Fruit fly (Drosophila melanogaster): Measurements from ENCODE around the gene CG3339.
A peak's percentile ranks its signal among the peaks of the same experiment; 100 is the strongest.

CG3339 gene

DNA sequence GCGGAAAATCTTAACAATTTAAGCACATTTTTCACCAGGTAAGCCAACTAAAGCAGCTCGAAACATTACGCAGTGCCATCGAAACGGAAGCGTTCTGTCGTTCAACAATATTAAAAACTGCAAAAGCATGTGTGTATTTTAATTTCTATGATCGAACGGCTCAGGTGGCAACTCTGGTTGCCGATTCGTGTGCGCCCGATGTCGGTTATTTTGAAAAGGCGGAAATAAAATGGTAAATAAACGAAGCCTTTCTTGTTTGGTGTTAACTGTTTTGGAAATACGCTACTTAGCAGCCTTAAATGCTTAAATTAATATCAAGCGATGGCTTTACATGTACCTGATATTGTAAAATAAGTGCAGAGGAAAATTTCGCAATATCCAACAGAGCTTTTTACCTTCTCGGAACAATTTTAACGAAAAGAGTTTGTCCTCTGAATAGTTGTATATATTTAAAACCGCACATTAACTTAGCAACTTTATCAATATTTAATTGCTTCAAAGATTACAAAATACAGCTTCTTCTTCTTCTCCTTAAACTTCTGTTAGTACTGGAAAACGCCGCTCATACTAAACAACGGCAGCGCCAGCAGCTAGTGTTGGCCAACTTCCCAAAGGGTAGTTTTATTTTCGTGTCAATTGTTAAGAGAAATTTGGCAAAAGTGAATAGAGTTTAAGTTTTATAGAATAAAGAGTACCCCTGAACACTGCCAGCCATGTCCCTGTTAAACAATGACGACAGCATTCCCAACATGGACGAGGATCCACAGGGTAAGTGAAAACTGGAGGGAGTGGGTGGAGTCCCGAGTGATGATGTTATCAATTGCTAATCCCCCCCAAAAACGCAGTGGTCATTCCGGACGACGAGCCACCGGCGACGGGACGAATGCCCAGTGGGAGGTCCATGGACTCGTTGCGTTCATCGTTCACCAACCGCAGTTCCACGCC, 48.7 kb downstream of the CG3339 start, which contains the start of gene CG5934 (continued):
- TF ChIP-seq Vsx2 (GFP tag; optimal IDR thresholded peaks at IDR 0.05; ENCODE audit: partially characterized antibody) (no peak), dsf (GFP tag; optimal IDR thresholded peaks at IDR 0.05; ENCODE audit: borderline replicate concordance) (no peak), GATAd (GFP tag; optimal IDR thresholded peaks at IDR 0.05) (no peak), HLH106 (tag; optimal IDR thresholded peaks at IDR 0.05) (no peak), usp (GFP tag; optimal IDR thresholded peaks at IDR 0.05) (no peak), Myc (optimal IDR thresholded peaks at IDR 0.05) (peak; percentile 10), h (GFP tag; optimal IDR thresholded peaks at IDR 0.05) (peak; percentile 68), CG32264 (GFP tag; optimal IDR thresholded peaks at IDR 0.05) (no peak), Hr83 (GFP tag; optimal IDR thresholded peaks at IDR 0.05; ENCODE audit: poor library complexity, severe bottlenecking) (peak; percentile 59), Jra (GFP tag; optimal IDR thresholded peaks at IDR 0.05) (no peak), Sp1 (GFP tag; optimal IDR thresholded peaks at IDR 0.05) (peak; percentile 22), psq (GFP tag; optimal IDR thresholded peaks at IDR 0.05) (peak; percentile 11), Dfd (GFP tag; optimal IDR thresholded peaks at IDR 0.05) (no peak)

DNA sequence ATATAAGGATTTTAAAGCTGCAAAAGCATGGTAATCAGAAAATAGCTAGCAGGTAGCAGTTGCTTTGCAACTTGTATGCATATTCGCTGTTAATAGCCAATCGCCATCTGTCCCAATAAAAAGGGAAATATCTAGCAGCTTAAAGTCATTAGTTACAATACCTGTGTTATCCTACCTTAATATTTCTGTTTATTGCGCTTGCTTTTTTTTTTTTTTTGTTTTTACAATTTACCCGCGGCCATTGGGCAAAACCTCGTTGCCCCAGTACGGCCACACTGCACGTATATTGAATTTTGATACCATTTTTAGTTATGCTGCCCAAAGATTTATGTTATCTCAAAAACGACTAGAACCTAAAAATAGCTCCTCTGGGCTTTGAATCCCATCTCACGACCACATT, 49.9 kb downstream of the CG3339 start:
- TF ChIP-seq foxo (GFP tag; optimal IDR thresholded peaks at IDR 0.05) (no peak), dl (GFP tag; optimal IDR thresholded peaks at IDR 0.05; ENCODE audit: insufficient read depth in 1 of 2, partially characterized antibody in 2 of 2) (no peak), Myc (optimal IDR thresholded peaks at IDR 0.05) (peak; percentile 2), jim (GFP tag; optimal IDR thresholded peaks at IDR 0.05) (peak; percentile 56)

DNA sequence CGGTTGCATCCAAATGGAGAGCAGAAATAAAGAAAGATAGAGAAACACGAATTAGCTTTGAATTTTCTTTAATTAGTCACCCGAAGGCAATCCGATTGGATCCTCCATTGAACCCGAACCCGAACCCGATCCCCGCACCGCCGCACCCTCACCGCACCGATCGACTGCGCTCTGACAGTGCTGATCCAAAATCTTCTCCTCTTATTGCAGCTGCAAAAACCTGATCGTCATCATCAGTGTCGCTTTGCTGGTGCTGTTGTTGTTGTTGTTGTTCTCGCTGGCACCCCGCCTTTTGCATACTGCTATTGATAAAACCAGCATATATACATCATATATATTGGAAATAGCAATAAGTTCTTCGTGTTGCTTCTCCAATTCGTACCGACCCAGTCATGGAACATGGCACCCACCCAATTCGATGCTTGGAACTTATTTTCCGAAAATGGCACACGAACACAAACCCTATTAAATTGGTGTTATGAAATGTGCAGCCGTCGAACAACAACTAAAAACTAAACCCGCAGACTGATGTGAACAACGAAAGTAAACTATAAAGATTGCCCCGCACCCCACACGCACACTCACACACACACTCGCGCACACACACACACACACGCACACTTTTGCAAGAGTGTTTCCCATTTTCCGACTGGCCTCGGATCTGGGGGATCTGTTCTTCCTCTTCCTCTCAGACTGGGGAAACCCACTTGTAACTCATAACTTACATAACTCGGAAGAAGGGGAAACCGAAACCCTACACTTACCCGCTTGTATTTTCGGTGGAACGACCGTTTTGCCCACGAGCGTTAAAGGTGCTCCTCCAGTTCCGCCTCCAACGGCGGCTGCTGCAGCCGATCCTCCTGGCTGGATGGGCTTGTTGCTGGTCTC, 51.5 kb downstream of the CG3339 start:
- TF ChIP-seq ey (GFP tag; optimal IDR thresholded peaks at IDR 0.05) (no peak), Rel (GFP tag; optimal IDR thresholded peaks at IDR 0.05) (no peak), Rel (tag; optimal IDR thresholded peaks at IDR 0.05) (peak; percentile 78), sage (GFP tag; optimal IDR thresholded peaks at IDR 0.05) (no peak)

DNA sequence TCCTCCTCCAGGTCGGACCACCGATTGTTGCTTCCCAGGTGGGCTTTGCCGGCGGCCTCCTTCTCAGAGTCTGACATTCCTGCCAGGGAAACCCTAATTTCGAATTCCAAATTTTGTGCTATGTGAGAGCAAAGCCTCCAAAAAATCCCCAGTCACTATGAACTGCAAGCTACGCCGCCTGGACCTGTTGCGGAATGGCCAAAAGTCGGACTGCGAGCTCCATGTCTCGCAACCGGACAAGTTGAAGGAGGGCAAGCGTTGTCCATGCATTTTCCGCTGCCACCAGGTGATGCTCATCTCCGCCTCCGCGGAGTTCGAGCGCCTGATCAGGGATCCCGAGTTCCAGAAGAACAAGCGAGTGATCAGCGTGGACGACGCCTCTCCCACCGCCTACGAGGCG, 56.8 kb downstream of the CG3339 start, which contains the start of the genes CG14262 and CG14260:
TSS of gene CG14262 (minus strand) at position 101 of the 400 bp plus-strand sequence.
TSS of gene CG14260 (plus strand) at position 128 of the 400 bp plus-strand sequence.
- TF ChIP-seq jim (GFP tag; optimal IDR thresholded peaks at IDR 0.05) (no peak), Hr78 (GFP tag; optimal IDR thresholded peaks at IDR 0.05) (no peak), Myc (optimal IDR thresholded peaks at IDR 0.05) (no peak), CG9705 (GFP tag; optimal IDR thresholded peaks at IDR 0.05) (no peak), Jra (GFP tag; optimal IDR thresholded peaks at IDR 0.05) (no peak), sage (GFP tag; optimal IDR thresholded peaks at IDR 0.05) (no peak), GATAd (GFP tag; optimal IDR thresholded peaks at IDR 0.05) (no peak), dl (GFP tag; optimal IDR thresholded peaks at IDR 0.05; ENCODE audit: insufficient read depth in 1 of 2, partially characterized antibody in 2 of 2) (no peak), CrebA (GFP tag; optimal IDR thresholded peaks at IDR 0.05; ENCODE audit: borderline replicate concordance) (no peak), sv (GFP tag; optimal IDR thresholded peaks at IDR 0.05) (no peak), Sp1 (GFP tag; optimal IDR thresholded peaks at IDR 0.05) (no peak), foxo (GFP tag; optimal IDR thresholded peaks at IDR 0.05) (no peak), Mio (GFP tag; optimal IDR thresholded peaks at IDR 0.05) (no peak), ey (GFP tag; optimal IDR thresholded peaks at IDR 0.05) (no peak), tai (GFP tag; optimal IDR thresholded peaks at IDR 0.05) (no peak)

DNA sequence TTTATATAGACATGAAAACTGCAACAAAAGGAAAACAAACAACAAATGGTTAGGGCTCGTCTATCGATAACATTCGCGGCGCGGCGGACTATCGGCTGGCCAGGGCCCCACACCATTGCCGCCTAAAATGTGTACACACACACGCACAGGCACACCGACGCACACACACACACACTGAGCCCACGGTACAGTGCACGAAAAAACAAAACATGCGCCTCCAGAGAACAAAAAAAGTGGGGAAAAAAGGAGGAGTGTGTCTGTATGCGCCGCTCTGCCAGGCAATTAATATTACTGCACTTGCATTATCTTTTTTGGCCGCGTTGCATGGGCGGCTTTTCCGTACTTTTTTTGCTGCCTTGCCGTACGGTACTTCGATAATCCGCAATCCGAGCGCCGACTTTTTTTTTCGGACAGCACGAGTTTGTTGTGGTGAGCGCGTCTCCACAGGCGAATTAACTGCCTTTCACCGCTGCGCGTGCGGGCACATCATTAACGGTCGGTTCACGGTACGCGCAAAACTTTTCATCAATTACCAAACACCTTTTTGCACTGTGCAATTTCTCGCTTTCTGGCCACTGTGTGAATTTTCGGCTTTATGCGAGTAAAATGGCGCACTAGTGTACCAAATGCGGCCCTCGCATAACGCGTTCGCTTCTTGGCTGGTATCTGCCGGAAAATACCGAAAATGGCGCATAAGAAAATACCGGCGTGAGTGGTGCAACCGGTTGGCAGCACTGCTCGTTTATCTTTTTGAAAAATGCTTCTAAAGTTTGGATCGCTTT, 58.5 kb downstream of the CG3339 start, which contains the start of gene woc:
TSS of gene woc (minus strand) at position 622 of the 782 bp plus-strand sequence.
- TF ChIP-seq CG32264 (GFP tag; optimal IDR thresholded peaks at IDR 0.05), result no peak
- no peak for TF ChIP-seq Dif (GFP tag; optimal IDR thresholded peaks at IDR 0.05; ENCODE audit: partially characterized antibody)
- no peak for TF ChIP-seq Vsx2 (GFP tag; optimal IDR thresholded peaks at IDR 0.05; ENCODE audit: partially characterized antibody)
- TF ChIP-seq N (GFP tag; optimal IDR thresholded peaks at IDR 0.05), result peak; percentile 64
- peak; percentile 39 for TF ChIP-seq sv (GFP tag; optimal IDR thresholded peaks at IDR 0.05)
- no peak for TF ChIP-seq dmrt93B (GFP tag; optimal IDR thresholded peaks at IDR 0.05)
- TF ChIP-seq CrebA (GFP tag; optimal IDR thresholded peaks at IDR 0.05; ENCODE audit: borderline replicate concordance), result no peak
- TF ChIP-seq dsf (GFP tag; optimal IDR thresholded peaks at IDR 0.05; ENCODE audit: borderline replicate concordance), result no peak
- TF ChIP-seq lola (GFP tag; optimal IDR thresholded peaks at IDR 0.05), result no peak
- TF ChIP-seq psq (GFP tag; optimal IDR thresholded peaks at IDR 0.05), result peak; percentile 74
- peak; percentile 80 for TF ChIP-seq fru (GFP tag; optimal IDR thresholded peaks at IDR 0.05)
- TF ChIP-seq sage (GFP tag; optimal IDR thresholded peaks at IDR 0.05), result no peak
- TF ChIP-seq GATAd (GFP tag; optimal IDR thresholded peaks at IDR 0.05), result no peak
- no peak for TF ChIP-seq brk (GFP tag; optimal IDR thresholded peaks at IDR 0.05)
- TF ChIP-seq pan (optimal IDR thresholded peaks at IDR 0.05), result no peak
- TF ChIP-seq dl (GFP tag; optimal IDR thresholded peaks at IDR 0.05; ENCODE audit: insufficient read depth in 1 of 2, partially characterized antibody in 2 of 2), result no peak
- TF ChIP-seq Jra (GFP tag; optimal IDR thresholded peaks at IDR 0.05), result no peak
- TF ChIP-seq HLH106 (tag; optimal IDR thresholded peaks at IDR 0.05), result no peak
- TF ChIP-seq foxo (GFP tag; optimal IDR thresholded peaks at IDR 0.05), result peak in 1 of 2 experiments; percentile 79
- peak; percentile 80 for TF ChIP-seq h (GFP tag; optimal IDR thresholded peaks at IDR 0.05)
- no peak for TF ChIP-seq woc (GFP tag; optimal IDR thresholded peaks at IDR 0.05)
